Fruit fly (Drosophila melanogaster) whole organism, embryonic: ENCODE measurements around the gene Oscillin.
A peak's percentile ranks its signal among the peaks of the same experiment; 100 is the strongest.

ENCODE experiments used
- Abd-B ChIP-seq: fragments of 200-800 bp; sonication (Bioruptor generic); optimal IDR thresholded peaks from 2 replicates; lab custom pipeline; 2018; ENCODE audit warnings: missing biosample characterization, mild to moderate bottlenecking, missing genetic modification characterization, moderate library complexity
- Ada2b ChIP-seq: fragments of 200-800 bp; sonication (Bioruptor generic); IDR thresholded peaks from 2 replicates; pipeline ENCODE4 v1.3.6; 2022; ENCODE audit warnings: missing biosample characterization, missing genetic modification characterization
- Adf1 ChIP-seq: fragments of 200-800 bp; sonication (Bioruptor generic); IDR thresholded peaks from 2 replicates; pipeline ENCODE4 v1.3.6; 2022; ENCODE audit warnings: missing biosample characterization, missing genetic modification characterization
- CG10147 ChIP-seq: fragments of 200-800 bp; sonication (Bioruptor generic); optimal IDR thresholded peaks from 2 replicates; lab custom pipeline; 2019; ENCODE audit warnings: missing biosample characterization, mild to moderate bottlenecking, missing genetic modification characterization, moderate library complexity
- CG1024 ChIP-seq: fragments of 200-800 bp; sonication (Bioruptor generic); IDR thresholded peaks from 2 replicates; pipeline ENCODE4 v1.3.6; 2022; ENCODE audit warnings: missing biosample characterization, missing genetic modification characterization
- CG10462 ChIP-seq: fragments of 200-800 bp; sonication (Bioruptor generic); optimal IDR thresholded peaks from 2 replicates; lab custom pipeline; 2016; ENCODE audit warnings: missing biosample characterization, missing genetic modification characterization
- CG1233 ChIP-seq: fragments of 200-800 bp; sonication (Bioruptor generic); optimal IDR thresholded peaks from 4 replicates; lab custom pipeline; 2018; ENCODE audit warnings: missing biosample characterization, mild to moderate bottlenecking, missing genetic modification characterization
- CG14050 ChIP-seq: fragments of 200-800 bp; sonication (Bioruptor generic); IDR thresholded peaks from 3 replicates; pipeline ENCODE4 v1.3.6; 2022; ENCODE audit warnings: missing biosample characterization, missing genetic modification characterization
- CG1529 ChIP-seq: fragments of 200-800 bp; sonication (Bioruptor generic); optimal IDR thresholded peaks from 3 replicates; lab custom pipeline; 2018; ENCODE audit warnings: missing biosample characterization, missing genetic modification characterization
- CG15601 ChIP-seq: fragments of 200-800 bp; sonication (Bioruptor generic); optimal IDR thresholded peaks from 3 replicates; lab custom pipeline; 2019; ENCODE audit warnings: missing biosample characterization, mild to moderate bottlenecking, missing genetic modification characterization, moderate library complexity
- CG17385 ChIP-seq: fragments of 200-800 bp; sonication (Bioruptor generic); optimal IDR thresholded peaks from 3 replicates; lab custom pipeline; 2018; ENCODE audit warnings: missing biosample characterization, mild to moderate bottlenecking, missing genetic modification characterization
- CG17802 ChIP-seq: fragments of 200-800 bp; sonication (Bioruptor generic); optimal IDR thresholded peaks from 2 replicates; lab custom pipeline; 2018; ENCODE audit warnings: missing biosample characterization, mild to moderate bottlenecking, missing genetic modification characterization, moderate library complexity
- CG1832 ChIP-seq: fragments of 200-800 bp; sonication (Bioruptor generic); optimal IDR thresholded peaks from 2 replicates; lab custom pipeline; 2017; ENCODE audit warnings: missing biosample characterization, mild to moderate bottlenecking, missing genetic modification characterization, inconsistent platforms
- CG18476 ChIP-seq: fragments of 200-800 bp; sonication (Bioruptor generic); optimal IDR thresholded peaks from 2 replicates; lab custom pipeline; 2016; ENCODE audit warnings: missing biosample characterization, mild to moderate bottlenecking, missing genetic modification characterization
- CG18764 ChIP-seq: fragments of 200-800 bp; sonication (Bioruptor generic); optimal IDR thresholded peaks from 3 replicates; lab custom pipeline; 2016; ENCODE audit warnings: missing biosample characterization, missing genetic modification characterization
- CG2712 ChIP-seq: fragments of 200-800 bp; optimal IDR thresholded peaks from 3 replicates; lab custom pipeline; 2019; ENCODE audit warnings: missing biosample characterization, mild to moderate bottlenecking, missing genetic modification characterization, moderate library complexity
- CG34224 ChIP-seq: fragments of 200-800 bp; sonication (Bioruptor generic); IDR thresholded peaks from 3 replicates; pipeline ENCODE4 v1.3.6; 2022; ENCODE audit warnings: missing biosample characterization, missing genetic modification characterization; ENCODE audit not compliant: partially characterized antibody
- CG34422 ChIP-seq: fragments of 200-800 bp; sonication (Bioruptor generic); IDR thresholded peaks from 3 replicates; pipeline ENCODE4 v1.3.6; 2022; ENCODE audit warnings: missing biosample characterization, missing genetic modification characterization
- CG8478 ChIP-seq: fragments of >200 bp; optimal IDR thresholded peaks from 2 replicates; lab custom pipeline; 2018
- CoRest ChIP-seq: fragments of 200-800 bp; sonication (Bioruptor generic); optimal IDR thresholded peaks from 3 replicates; lab custom pipeline; 2018; ENCODE audit warnings: missing biosample characterization, mild to moderate bottlenecking, missing genetic modification characterization, moderate library complexity
- Elba2 ChIP-seq: fragments of 200-800 bp; sonication (Bioruptor generic); optimal IDR thresholded peaks from 3 replicates; lab custom pipeline; 2016; ENCODE audit warnings: missing biosample characterization, missing genetic modification characterization
- H15 ChIP-seq: fragments of 200-800 bp; sonication (Bioruptor generic); IDR thresholded peaks from 3 replicates; pipeline ENCODE4 v1.3.6; 2022; ENCODE audit warnings: missing biosample characterization, missing genetic modification characterization
- Hr3 ChIP-seq: fragments of 200-800 bp; sonication (Bioruptor generic); optimal IDR thresholded peaks from 3 replicates; lab custom pipeline; 2016; ENCODE audit warnings: missing biosample characterization, missing genetic modification characterization
- Mad ChIP-seq: fragments of 200-800 bp; sonication (Bioruptor generic); optimal IDR thresholded peaks from 2 replicates; lab custom pipeline; 2016; ENCODE audit warnings: missing biosample characterization, missing genetic modification characterization
- NC2α ChIP-seq: fragments of 200-800 bp; sonication (Bioruptor generic); optimal IDR thresholded peaks from 2 replicates; lab custom pipeline; 2016; ENCODE audit warnings: missing biosample characterization, missing genetic modification characterization
- Six4 ChIP-seq: fragments of 200-800 bp; sonication (Bioruptor generic); optimal IDR thresholded peaks from 2 replicates; lab custom pipeline; 2016; ENCODE audit warnings: missing biosample characterization, missing genetic modification characterization
- Usf ChIP-seq: fragments of 200-800 bp; sonication (Bioruptor generic); optimal IDR thresholded peaks from 2 replicates; lab custom pipeline; 2017; ENCODE audit warnings: missing genotype, missing biosample characterization, missing genetic modification characterization
- Xrp1 ChIP-seq: fragments of 200-800 bp; sonication (Bioruptor generic); IDR thresholded peaks from 2 replicates; pipeline ENCODE4 v1.3.6; 2022; ENCODE audit warnings: missing biosample characterization, missing genetic modification characterization
- ara ChIP-seq: fragments of 200-800 bp; sonication (Bioruptor generic); IDR thresholded peaks from 2 replicates; pipeline ENCODE4 v1.3.6; 2022; ENCODE audit warnings: missing biosample characterization, missing genetic modification characterization
- cad ChIP-seq: fragments of >200 bp; optimal IDR thresholded peaks from 2 replicates; lab custom pipeline; 2017; ENCODE audit warnings: missing biosample characterization, missing genetic modification characterization
- ci ChIP-seq: fragments of 200-800 bp; sonication (Bioruptor generic); IDR thresholded peaks from 3 replicates; pipeline ENCODE4 v1.3.6; 2022; ENCODE audit warnings: missing biosample characterization, missing genetic modification characterization
- dmrt11E ChIP-seq: fragments of 200-800 bp; sonication (Bioruptor generic); optimal IDR thresholded peaks from 3 replicates; lab custom pipeline; 2018; ENCODE audit warnings: missing biosample characterization, mild to moderate bottlenecking, missing genetic modification characterization, moderate library complexity
- eve ChIP-seq, 2 experiments: fragments of >200 bp; optimal IDR thresholded peaks; 2 replicates each; lab custom pipeline; 2017; ENCODE audit warnings: missing biosample characterization in 2 of 2, missing genetic modification characterization in 2 of 2
- fd102C ChIP-seq: fragments of 200-800 bp; sonication (Bioruptor generic); optimal IDR thresholded peaks from 2 replicates; lab custom pipeline; 2018; ENCODE audit warnings: missing biosample characterization, mild to moderate bottlenecking, missing genetic modification characterization, moderate library complexity
- ftz-f1 ChIP-seq: fragments of 200-800 bp; sonication (Bioruptor generic); optimal IDR thresholded peaks from 2 replicates; lab custom pipeline; 2016; ENCODE audit warnings: missing biosample characterization, missing genetic modification characterization
- hkb ChIP-seq, 2 experiments: fragments of 200-800 bp in 1 of 2; fragments of >200 bp in 1 of 2; sonication (Bioruptor generic) in 1 of 2; IDR thresholded peaks in 1 of 2; optimal IDR thresholded peaks in 1 of 2; 2 replicates each; pipeline versions ENCODE4 v1.3.6 to Lab custom; 2017 to 2022; ENCODE audit warnings: missing biosample characterization in 1 of 2, missing genetic modification characterization in 1 of 2
- knrl ChIP-seq: fragments of 200-800 bp; sonication (Bioruptor generic); IDR thresholded peaks from 3 replicates; pipeline ENCODE4 v1.3.6; 2022; ENCODE audit warnings: missing biosample characterization, missing genetic modification characterization; ENCODE audit not compliant: partially characterized antibody
- lab ChIP-seq: fragments of 200-800 bp; sonication (Bioruptor generic); optimal IDR thresholded peaks from 3 replicates; lab custom pipeline; 2017; ENCODE audit warnings: missing biosample characterization, missing genetic modification characterization, mild to moderate bottlenecking, moderate library complexity, missing genetic modification reagents
- lmd ChIP-seq: fragments of 200-800 bp; sonication (Bioruptor generic); IDR thresholded peaks from 2 replicates; pipeline ENCODE4 v1.3.6; 2022; ENCODE audit warnings: missing biosample characterization, missing genetic modification characterization
- lov ChIP-seq, 2 experiments: fragments of 200-800 bp in 1 of 2; fragments of >200 bp in 1 of 2; sonication (Bioruptor generic) in 1 of 2; IDR thresholded peaks in 1 of 2; optimal IDR thresholded peaks in 1 of 2; 2 replicates in 1 of 2; 3 replicates in 1 of 2; pipeline versions ENCODE4 v1.3.6 to Lab custom; 2017 to 2022; ENCODE audit warnings: missing biosample characterization in 1 of 2, missing genetic modification characterization in 1 of 2
- maf-S ChIP-seq: fragments of 200-800 bp; sonication (Bioruptor generic); optimal IDR thresholded peaks from 2 replicates; lab custom pipeline; 2016; ENCODE audit warnings: missing biosample characterization, missing genetic modification characterization
- mam ChIP-seq: fragments of 200-800 bp; sonication (Bioruptor generic); optimal IDR thresholded peaks from 3 replicates; lab custom pipeline; 2016; ENCODE audit warnings: missing biosample characterization, missing genetic modification characterization
- odd ChIP-seq: fragments of 200-800 bp; sonication (Bioruptor generic); optimal IDR thresholded peaks from 2 replicates; lab custom pipeline; 2017; ENCODE audit warnings: missing biosample characterization, mild to moderate bottlenecking, missing genetic modification characterization
- phol ChIP-seq: fragments of 200-800 bp; sonication (Bioruptor generic); optimal IDR thresholded peaks from 3 replicates; lab custom pipeline; 2018; ENCODE audit warnings: missing biosample characterization, mild to moderate bottlenecking, missing genetic modification characterization, moderate library complexity
- ranshi ChIP-seq: fragments of 200-800 bp; sonication (Bioruptor generic); IDR thresholded peaks from 2 replicates; pipeline ENCODE4 v1.3.6; 2022; ENCODE audit warnings: missing biosample characterization, missing genetic modification characterization
- sens ChIP-seq: fragments of 200-800 bp; sonication (Bioruptor generic); peaks from one replicate; lab custom pipeline; 2016; ENCODE audit warnings: missing biosample characterization, missing genetic modification characterization
- sisA ChIP-seq: fragments of 200-800 bp; sonication (Bioruptor generic); IDR thresholded peaks from 2 replicates; pipeline ENCODE4 v1.3.6; 2022; ENCODE audit warnings: missing biosample characterization, missing genetic modification characterization
- wor ChIP-seq: fragments of 200-800 bp; sonication (Bioruptor generic); IDR thresholded peaks from 2 replicates; pipeline ENCODE4 v1.3.6; 2022; ENCODE audit warnings: missing biosample characterization, missing genetic modification characterization
- zfh2 ChIP-seq: fragments of 200-800 bp; sonication (Bioruptor generic); optimal IDR thresholded peaks from 2 replicates; lab custom pipeline; 2016; ENCODE audit warnings: missing biosample characterization, missing genetic modification characterization

The Oscillin gene

DNA sequence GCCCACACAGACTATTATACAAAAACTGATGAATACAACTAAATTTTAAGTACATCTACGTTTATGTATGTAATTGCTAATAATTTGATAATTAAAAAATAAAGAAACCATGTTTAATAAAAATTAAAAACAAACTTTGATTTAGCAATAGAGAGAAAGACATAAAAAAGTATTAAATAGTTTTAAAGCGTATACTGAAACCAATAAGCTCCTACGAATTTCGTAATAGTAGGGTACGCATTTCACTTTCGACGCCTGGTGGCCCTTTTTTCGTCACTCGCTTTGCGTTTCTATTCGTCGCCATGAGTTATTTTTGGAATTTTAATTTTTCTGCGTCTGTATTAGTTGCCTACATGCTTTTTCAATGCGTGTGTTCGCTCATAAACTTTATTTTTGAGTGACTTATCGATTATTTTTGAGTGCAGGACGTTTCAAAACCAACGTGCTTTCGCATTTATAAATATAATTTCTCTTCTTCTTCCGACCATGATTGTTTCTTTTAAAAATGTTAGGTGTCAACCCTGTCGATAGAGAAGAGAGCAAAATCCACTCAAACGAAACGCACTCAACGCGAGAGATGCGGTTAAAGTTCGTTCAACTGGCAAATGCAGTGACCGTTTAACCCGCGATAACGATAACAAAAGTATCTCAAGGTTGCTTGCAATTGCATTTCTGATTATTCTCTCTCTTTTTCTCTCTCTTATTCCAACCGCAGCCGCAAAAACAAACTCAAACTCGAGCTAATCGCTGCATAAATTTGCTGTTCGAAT is at the start of gene Oscillin (continued):
- peak; percentile 71 for TF ChIP-seq dmrt11E (tag; lab: Kevin White, UChicago)
- TF ChIP-seq Usf (GFP tag; lab: Kevin White, UChicago): no peak
- peak; percentile 67 for TF ChIP-seq CG18764 (GFP tag; lab: Kevin White, UChicago)
- TF ChIP-seq sisA (GFP tag; lab: Robert Waterston, UW): peak; percentile 73; the same call in 1 of the 2 replicates
- peak; percentile 31 for TF ChIP-seq CG17802
- TF ChIP-seq CG10147 (GFP tag; lab: Kevin White, UChicago): peak; percentile 73
- TF ChIP-seq CG1832 (GFP tag; lab: Kevin White, UChicago): no peak
- TF ChIP-seq Xrp1 (GFP tag; lab: Robert Waterston, UW): peak; percentile 94
- TF ChIP-seq knrl (GFP tag; lab: Robert Waterston, UW): no peak
- peak; percentile 30 for TF ChIP-seq Mad (GFP tag; lab: Kevin White, UChicago)
- peak; percentile 73 for TF ChIP-seq Ada2b (GFP tag; lab: Robert Waterston, UW)
- no peak for TF ChIP-seq hkb (optimal IDR thresholded peaks at IDR 0.05; lab: Kevin White, UChicago)
- peak; percentile 89 for TF ChIP-seq hkb (GFP tag; IDR thresholded peaks at IDR 0.05; lab: Robert Waterston, UW)
- TF ChIP-seq phol (tag; lab: Kevin White, UChicago): peak; percentile 89
- TF ChIP-seq mam (GFP tag; lab: Kevin White, UChicago): peak; percentile 41
- TF ChIP-seq CG1024 (GFP tag; lab: Robert Waterston, UW): peak; percentile 56
- TF ChIP-seq CG1529: no peak
- TF ChIP-seq ci: peak; percentile 51; the same call in 1 of the 3 replicates
- TF ChIP-seq Six4 (GFP tag; lab: Kevin White, UChicago): peak; percentile 49
- TF ChIP-seq odd: peak; percentile 76
- peak; percentile 89 for TF ChIP-seq CG17385 (GFP tag; lab: Kevin White, UChicago)
- TF ChIP-seq maf-S (GFP tag; lab: Kevin White, UChicago): no peak
- TF ChIP-seq CG18476 (GFP tag; lab: Kevin White, UChicago): peak; percentile 70
- TF ChIP-seq CG34422 (GFP tag; lab: Robert Waterston, UW): peak; percentile 87
- TF ChIP-seq ftz-f1 (GFP tag; lab: Kevin White, UChicago): no peak
- TF ChIP-seq ranshi (GFP tag; lab: Robert Waterston, UW): peak; percentile 83
- no peak for TF ChIP-seq fd102C (GFP tag; lab: Kevin White, UChicago)
- TF ChIP-seq CG15601 (tag; lab: Kevin White, UChicago): peak; percentile 90
- TF ChIP-seq CG1233 (GFP tag; lab: Kevin White, UChicago): peak; percentile 80
- TF ChIP-seq CoRest (tag; lab: Kevin White, UChicago): peak; percentile 85
- TF ChIP-seq cad (GFP tag; lab: Kevin White, UChicago): no peak
- TF ChIP-seq zfh2 (GFP tag; lab: Kevin White, UChicago): no peak
- peak; percentile 68 for TF ChIP-seq CG14050
- peak; percentile 45; the same call in 2 of the 3 replicates for TF ChIP-seq CG34224 (GFP tag; lab: Robert Waterston, UW)
- peak; percentile 52 for TF ChIP-seq Abd-B
- no peak for TF ChIP-seq CG8478 (lab: Kevin White, UChicago)
- TF ChIP-seq eve (GFP tag; optimal IDR thresholded peaks at IDR 0.05; lab: Kevin White, UChicago): no peak
- TF ChIP-seq Hr3 (GFP tag; lab: Kevin White, UChicago): no peak
- TF ChIP-seq CG10462: no peak
- TF ChIP-seq wor: peak; percentile 64
- no peak for TF ChIP-seq lov (optimal IDR thresholded peaks at IDR 0.05; lab: Kevin White, UChicago)
- peak; percentile 77; the same call in 2 of the 3 replicates for TF ChIP-seq lov (GFP tag; IDR thresholded peaks at IDR 0.05; lab: Robert Waterston, UW)
- peak; percentile 95 for TF ChIP-seq CG2712
- peak; percentile 88 for TF ChIP-seq lab (GFP tag; lab: Kevin White, UChicago)
- peak; percentile 82 for TF ChIP-seq lmd (GFP tag; lab: Robert Waterston, UW)
- TF ChIP-seq NC2α (GFP tag; lab: Kevin White, UChicago): no peak
- peak; percentile 72 for TF ChIP-seq H15 (GFP tag; lab: Robert Waterston, UW)
- TF ChIP-seq Adf1 (GFP tag; lab: Robert Waterston, UW): peak; percentile 16; the same call in 1 of the 2 replicates
- TF ChIP-seq Elba2 (GFP tag; lab: Kevin White, UChicago): no peak
- TF ChIP-seq sens: peak; percentile 87
- TF ChIP-seq ara: peak; percentile 87
